Fruit fly (Drosophila melanogaster): ENCODE data around the gene CG3347.

DNA sequence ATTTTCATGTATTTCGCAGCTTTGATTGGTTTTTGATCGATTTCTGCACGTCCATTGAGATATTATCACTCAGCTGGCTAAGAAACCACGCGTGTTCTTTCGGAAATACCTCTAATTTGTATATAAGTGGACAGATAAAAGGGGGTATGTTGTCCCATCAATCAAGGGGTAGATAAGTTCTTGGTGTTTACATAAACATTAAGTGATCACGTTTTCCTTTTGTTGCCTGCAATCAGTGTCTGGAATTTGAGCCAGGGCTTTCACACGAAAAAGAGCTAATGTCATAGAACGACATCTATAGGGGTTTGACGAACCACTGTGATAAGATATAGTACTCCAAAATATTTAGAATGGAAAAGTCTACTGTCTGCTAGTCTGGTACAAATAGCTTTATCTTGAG lies 9.5 kb downstream of the CG3347 start:
- TF ChIP-seq OdsH (GFP tag; optimal IDR thresholded peaks at IDR 0.05) (no peak), HLH106 (tag; optimal IDR thresholded peaks at IDR 0.05) (no peak), N (GFP tag; optimal IDR thresholded peaks at IDR 0.05) (no peak), dsf (GFP tag; optimal IDR thresholded peaks at IDR 0.05; ENCODE audit: borderline replicate concordance) (no peak), CG32264 (GFP tag; optimal IDR thresholded peaks at IDR 0.05) (no peak), usp (GFP tag; optimal IDR thresholded peaks at IDR 0.05) (no peak), h (GFP tag; optimal IDR thresholded peaks at IDR 0.05) (no peak)
